Fruit fly (Drosophila melanogaster): Measurements from ENCODE around the gene CG18048.
A peak's percentile ranks its signal among the peaks of the same experiment; 100 is the strongest.

The CG18048 gene

DNA sequence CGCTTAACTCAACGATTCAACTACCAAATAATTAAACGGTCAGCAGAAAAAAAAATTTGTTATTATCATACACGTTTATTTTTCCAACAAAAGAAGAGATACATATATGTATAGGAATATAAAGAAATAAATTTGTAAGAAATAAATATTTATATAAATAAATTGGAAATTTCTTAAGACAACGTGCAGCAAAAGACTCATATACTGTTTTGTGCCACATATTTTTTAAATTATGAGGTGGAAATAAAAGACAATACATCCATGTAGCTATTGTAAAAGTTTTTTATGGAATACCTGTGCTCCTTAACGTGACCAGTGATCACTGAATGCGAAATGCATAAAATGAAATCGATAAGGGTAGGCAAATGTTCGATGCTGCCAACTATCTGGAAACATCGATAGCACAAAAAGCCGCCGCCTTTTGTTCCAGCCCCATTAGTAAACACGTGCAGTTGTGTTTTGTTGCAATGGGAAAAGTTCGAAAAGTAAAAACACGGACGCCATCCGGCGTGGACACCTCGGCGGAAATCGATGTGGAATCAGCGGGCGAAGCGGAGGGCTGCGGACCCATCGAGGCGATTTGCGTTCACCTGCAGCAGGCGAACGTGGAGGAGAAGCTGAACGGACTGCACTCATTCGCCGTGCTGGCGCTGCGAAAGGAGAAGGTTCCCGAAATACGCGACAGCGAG, 22.8 kb downstream of the CG18048 start, which contains the start of gene CG10286 (continued):
- TF ChIP-seq bigmax (GFP tag; optimal IDR thresholded peaks at IDR 0.05), result no peak
- no peak for TF ChIP-seq CG1602 (GFP tag; optimal IDR thresholded peaks at IDR 0.05)
- no peak for TF ChIP-seq Poxn (GFP tag; IDR thresholded peaks at IDR 0.05)
- TF ChIP-seq sqz (GFP tag; optimal IDR thresholded peaks at IDR 0.05), result no peak
- no peak for TF ChIP-seq gsb (GFP tag; IDR thresholded peaks at IDR 0.05)
- peak; percentile 40 for TF ChIP-seq CG15601 (tag; optimal IDR thresholded peaks at IDR 0.05)
- no peak for TF ChIP-seq MTF-1 (GFP tag; optimal IDR thresholded peaks at IDR 0.05; ENCODE audit: borderline replicate concordance)
- no peak for TF ChIP-seq disco-r (GFP tag; optimal IDR thresholded peaks at IDR 0.05)
- 0 out of 2 replicates have a peak, but pooled peaks have one; percentile 5 for TF ChIP-seq Ptx1 (GFP tag; IDR thresholded peaks at IDR 0.05)
- TF ChIP-seq CG6272 (GFP tag; IDR thresholded peaks at IDR 0.05), result peak; percentile 50; the same call in 1 of the 2 replicates
- no peak for TF ChIP-seq Mrtf (GFP tag; IDR thresholded peaks at IDR 0.05)
- TF ChIP-seq Bgb (GFP tag; IDR thresholded peaks at IDR 0.05; ENCODE audit: partially characterized antibody), result peak; percentile 85
- no peak; the same call in 2 of the 3 replicates for TF ChIP-seq CG11093 (GFP tag; IDR thresholded peaks at IDR 0.05)
- no peak for TF ChIP-seq CG1647 (GFP tag; optimal IDR thresholded peaks at IDR 0.05)
- TF ChIP-seq CG6683 (GFP tag; optimal IDR thresholded peaks at IDR 0.05), result no peak
- peak; percentile 1 for TF ChIP-seq CG2875 (GFP tag; optimal IDR thresholded peaks at IDR 0.05)
- TF ChIP-seq Hr39 (optimal IDR thresholded peaks at IDR 0.05), result no peak
- no peak for TF ChIP-seq eyg (GFP tag; optimal IDR thresholded peaks at IDR 0.05)
- TF ChIP-seq CG16863 (GFP tag; optimal IDR thresholded peaks at IDR 0.05), result no peak
- peak; percentile 12 for TF ChIP-seq CG30403 (GFP tag; optimal IDR thresholded peaks at IDR 0.05)
- TF ChIP-seq bsh (GFP tag; optimal IDR thresholded peaks at IDR 0.05), result peak in 1 of 2 experiments; percentile 24
- peak; percentile 60 for TF ChIP-seq MESR4 (GFP tag; optimal IDR thresholded peaks at IDR 0.05)
- TF ChIP-seq NC2β (GFP tag; optimal IDR thresholded peaks at IDR 0.05), result peak; percentile 26
- no peak for TF ChIP-seq CG14050 (GFP tag; IDR thresholded peaks at IDR 0.05)
- TF ChIP-seq CG11247 (GFP tag; IDR thresholded peaks at IDR 0.05), result 0 out of 2 replicates have a peak, but pooled peaks have one; percentile 5
- TF ChIP-seq ase (GFP tag; IDR thresholded peaks at IDR 0.05), result no peak; the same call in 2 of the 3 replicates
- TF ChIP-seq CG9215 (GFP tag; IDR thresholded peaks at IDR 0.05), result no peak
- TF ChIP-seq Ets65A (GFP tag), result no peak
- no peak for TF ChIP-seq Atf6 (GFP tag; IDR thresholded peaks at IDR 0.05)
- TF ChIP-seq CG31365 (tag; optimal IDR thresholded peaks at IDR 0.05), result no peak
- no peak for TF ChIP-seq dmrt99B (tag; optimal IDR thresholded peaks at IDR 0.05)
- TF ChIP-seq vnd (GFP tag; IDR thresholded peaks at IDR 0.05; ENCODE audit: partially characterized antibody), result peak; percentile 63
- peak; percentile 51 for TF ChIP-seq HmgZ (tag; optimal IDR thresholded peaks at IDR 0.05)
- no peak for TF ChIP-seq ro (GFP tag; IDR thresholded peaks at IDR 0.05)
- TF ChIP-seq CrebB (tag; optimal IDR thresholded peaks at IDR 0.05), result no peak
- no peak for TF ChIP-seq ems (GFP tag; optimal IDR thresholded peaks at IDR 0.05)
- TF ChIP-seq CG8924 (tag; optimal IDR thresholded peaks at IDR 0.05), result peak; percentile 86
- no peak for TF ChIP-seq CG17612 (GFP tag; IDR thresholded peaks at IDR 0.05)
- no peak for TF ChIP-seq Aef1 (GFP tag; IDR thresholded peaks at IDR 0.05)
- peak; percentile 33 for TF ChIP-seq CG3281 (GFP tag; optimal IDR thresholded peaks at IDR 0.05)
- no peak for TF ChIP-seq CG11085 (GFP tag; IDR thresholded peaks at IDR 0.05)
- TF ChIP-seq Nf-YA (GFP tag; IDR thresholded peaks at IDR 0.05), result no peak
- TF ChIP-seq zfh1 (GFP tag; IDR thresholded peaks at IDR 0.05), result 0 out of 3 replicates have a peak, but pooled peaks have one; percentile 33
- no peak for TF ChIP-seq en (GFP tag; optimal IDR thresholded peaks at IDR 0.05)
- TF ChIP-seq CG8478 (optimal IDR thresholded peaks at IDR 0.05), result no peak
- no peak for TF ChIP-seq CG3726 (GFP tag; IDR thresholded peaks at IDR 0.05)
- no peak for TF ChIP-seq Dip3 (GFP tag; optimal IDR thresholded peaks at IDR 0.05)
- TF ChIP-seq HHEX (GFP tag; optimal IDR thresholded peaks at IDR 0.05), result peak; percentile 9
- no peak for TF ChIP-seq yki (optimal IDR thresholded peaks at IDR 0.05)
- peak; percentile 11; the same call in 1 of the 2 replicates for TF ChIP-seq rib (GFP tag; IDR thresholded peaks at IDR 0.05)
- no peak for TF ChIP-seq Fer2 (tag; optimal IDR thresholded peaks at IDR 0.05)
- TF ChIP-seq bbx (GFP tag; IDR thresholded peaks at IDR 0.05; ENCODE audit: partially characterized antibody), result peak; percentile 87
